Fruit fly (Drosophila melanogaster) S2 (cell line): ENCODE results near the gene eIF2beta.

ENCODE experiments used
- CG8478 ChIP-seq: fragments of >200 bp; optimal IDR thresholded peaks from 2 replicates; lab custom pipeline; 2018
- CTCF ChIP-seq, 2 experiments: fragments of >200 bp; optimal IDR thresholded peaks; 2 replicates each; lab custom pipeline; 2018

dm6 chr3L:12515691-12516455 is 10.7 kb downstream of the eIF2beta start:
- TF ChIP-seq CG8478 (no peak), CTCF (optimal IDR thresholded peaks at IDR 0.05; lab: Kevin White, UChicago) (no peak)
